Worm (Caenorhabditis elegans) whole organism, L2 larva: ENCODE data around the gene R74.7.

Source experiments
- ceh-82 ChIP-seq: fragments of 150-350 bp; optimal IDR thresholded peaks from 2 replicates; lab custom pipeline; 2014; ENCODE audit warnings: missing biosample characterization, missing genetic modification characterization
- lin-13 ChIP-seq: fragments of 150-350 bp; optimal IDR thresholded peaks from 2 replicates; lab custom pipeline; 2014; ENCODE audit warnings: missing biosample characterization, missing genetic modification reagents, missing genetic modification characterization
- lin-39 ChIP-seq: fragments of 150-350 bp; optimal IDR thresholded peaks from 2 replicates; lab custom pipeline; 2014; ENCODE audit warnings: missing biosample characterization, missing genetic modification reagents, missing genetic modification characterization
- zag-1 ChIP-seq: fragments of 150-350 bp; optimal IDR thresholded peaks from 2 replicates; lab custom pipeline; 2014; ENCODE audit warnings: missing biosample characterization, missing genetic modification characterization
- ztf-11 ChIP-seq: sonication (generic microtip); optimal IDR thresholded peaks from 2 replicates; lab custom pipeline; 2017; ENCODE audit warnings: missing biosample characterization, missing genetic modification characterization

DNA sequence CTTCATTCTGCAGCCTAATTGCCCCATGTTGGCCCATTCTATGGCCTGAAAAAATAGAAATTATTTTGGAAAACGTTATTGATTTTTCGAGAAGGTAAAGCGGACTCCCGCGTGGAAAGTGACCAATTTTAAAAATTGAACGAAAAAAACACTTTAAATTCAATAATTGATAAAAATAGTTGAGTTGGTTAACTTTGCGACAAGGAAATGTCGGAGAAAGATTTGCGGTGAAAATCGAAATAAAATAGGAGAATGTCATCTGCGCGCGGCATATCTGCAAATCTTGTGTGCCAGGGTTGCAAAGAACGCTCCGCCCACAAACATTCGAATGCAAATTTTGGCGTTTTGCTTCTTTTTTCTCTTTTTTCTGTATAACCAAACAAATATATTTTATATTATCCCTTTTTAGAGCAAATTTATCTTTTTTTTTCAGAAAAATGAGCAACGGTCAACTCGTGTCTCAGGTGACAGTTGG, 33.3 kb upstream of the R74.7 start, which contains the start of the genes rnf-121 and C16C10.4:
- TF ChIP-seq zag-1 (no peak), ceh-82 (tag; lab: Kevin White, UChicago) (no peak), lin-13 (GFP tag; lab: Kevin White, UChicago) (peak; percentile 56), ztf-11 (peak; percentile 16), lin-39 (tag; lab: Kevin White, UChicago) (no peak)
